Fruit fly (Drosophila melanogaster) whole organism, embryonic: ENCODE data around the gene Scgbeta.

Experiments
- Ada2b ChIP-seq: fragments of 200-800 bp; sonication (Bioruptor generic); IDR thresholded peaks from 2 replicates; pipeline ENCODE4 v1.3.6; 2022; ENCODE audit warnings: missing biosample characterization, missing genetic modification characterization
- Atf-2 ChIP-seq: fragments of 200-800 bp; sonication (Bioruptor generic); optimal IDR thresholded peaks from 2 replicates; lab custom pipeline; 2016; ENCODE audit warnings: missing biosample characterization, missing genetic modification characterization
- B-H2 ChIP-seq: fragments of 200-800 bp; sonication (Bioruptor generic); optimal IDR thresholded peaks from 2 replicates; lab custom pipeline; 2018; ENCODE audit warnings: missing biosample characterization, mild to moderate bottlenecking, missing genetic modification characterization
- BEAF-32 ChIP-seq: fragments of 200-800 bp; sonication (Bioruptor generic); optimal IDR thresholded peaks from 3 replicates; lab custom pipeline; 2017; ENCODE audit warnings: missing biosample characterization, missing genetic modification characterization, mild to moderate bottlenecking, moderate library complexity, missing genetic modification reagents
- C15 ChIP-seq: fragments of 200-800 bp; sonication (Bioruptor generic); IDR thresholded peaks from 3 replicates; pipeline ENCODE4 v1.3.6; 2022; ENCODE audit warnings: missing biosample characterization, missing genetic modification characterization
- CG10147 ChIP-seq: fragments of 200-800 bp; sonication (Bioruptor generic); optimal IDR thresholded peaks from 2 replicates; lab custom pipeline; 2019; ENCODE audit warnings: missing biosample characterization, mild to moderate bottlenecking, missing genetic modification characterization, moderate library complexity
- CG10543 ChIP-seq: fragments of 200-800 bp; sonication (Bioruptor generic); optimal IDR thresholded peaks from 3 replicates; lab custom pipeline; 2017; ENCODE audit warnings: missing biosample characterization, mild to moderate bottlenecking, missing genetic modification characterization, moderate library complexity
- CG11723 ChIP-seq: fragments of 200-800 bp; sonication (Bioruptor generic); optimal IDR thresholded peaks from 2 replicates; lab custom pipeline; 2017; ENCODE audit warnings: missing biosample characterization, mild to moderate bottlenecking, missing genetic modification characterization
- CG14860 ChIP-seq: fragments of 200-800 bp; sonication (Bioruptor generic); IDR thresholded peaks from 3 replicates; pipeline ENCODE4 v1.3.6; 2022; ENCODE audit warnings: missing biosample characterization, missing genetic modification characterization; ENCODE audit not compliant: partially characterized antibody
- CG17328 ChIP-seq: fragments of 200-800 bp; sonication (Bioruptor generic); IDR thresholded peaks from 2 replicates; pipeline ENCODE4 v1.3.6; 2022; ENCODE audit warnings: missing biosample characterization, missing genetic modification characterization
- CG32767 ChIP-seq: fragments of 200-800 bp; sonication (Bioruptor generic); IDR thresholded peaks from 2 replicates; pipeline ENCODE4 v1.3.6; 2022; ENCODE audit warnings: missing biosample characterization, missing genetic modification characterization
- CG3281 ChIP-seq: fragments of 200-800 bp; sonication (Bioruptor generic); optimal IDR thresholded peaks from 3 replicates; lab custom pipeline; 2017; ENCODE audit warnings: missing biosample characterization, mild to moderate bottlenecking, missing genetic modification characterization
- CG4328 ChIP-seq: fragments of 200-800 bp; sonication (Bioruptor generic); optimal IDR thresholded peaks from 3 replicates; lab custom pipeline; 2017; ENCODE audit warnings: missing biosample characterization, missing genetic modification reagents, missing genetic modification characterization
- CG6175 ChIP-seq: fragments of 200-800 bp; sonication (Bioruptor generic); IDR thresholded peaks from 3 replicates; pipeline ENCODE4 v1.3.6; 2022; ENCODE audit warnings: missing biosample characterization, missing genetic modification characterization
- CG6813 ChIP-seq: fragments of 200-800 bp; sonication (Bioruptor generic); optimal IDR thresholded peaks from 2 replicates; lab custom pipeline; 2017; ENCODE audit warnings: missing biosample characterization, missing genetic modification characterization, mild to moderate bottlenecking, moderate library complexity, missing genetic modification reagents
- CG7271 ChIP-seq: fragments of 200-800 bp; sonication (Bioruptor generic); optimal IDR thresholded peaks from 2 replicates; lab custom pipeline; 2018; ENCODE audit warnings: missing biosample characterization, mild to moderate bottlenecking, missing genetic modification characterization, moderate library complexity
- CG7786 ChIP-seq: fragments of 200-800 bp; sonication (Bioruptor generic); optimal IDR thresholded peaks from 2 replicates; lab custom pipeline; 2016; ENCODE audit warnings: missing biosample characterization, missing genetic modification characterization
- Chrac-16 ChIP-seq: fragments of 200-800 bp; sonication (Bioruptor generic); optimal IDR thresholded peaks from 3 replicates; lab custom pipeline; 2016; ENCODE audit warnings: missing biosample characterization, missing genetic modification characterization
- D19A ChIP-seq: fragments of 200-800 bp; optimal IDR thresholded peaks from 3 replicates; lab custom pipeline; 2019; ENCODE audit warnings: missing biosample characterization, mild to moderate bottlenecking, missing genetic modification characterization, moderate library complexity
- Dll ChIP-seq: fragments of 200-800 bp; sonication (Bioruptor generic); IDR thresholded peaks from 4 replicates; pipeline ENCODE4 v1.3.6; 2022; ENCODE audit warnings: missing biosample characterization, missing genetic modification characterization; ENCODE audit not compliant: partially characterized antibody
- Doc2 ChIP-seq: fragments of 200-800 bp; sonication (Bioruptor generic); IDR thresholded peaks from 2 replicates; pipeline ENCODE4 v1.3.6; 2022; ENCODE audit warnings: missing biosample characterization, missing genetic modification characterization
- Fer3 ChIP-seq: fragments of 200-800 bp; sonication (Bioruptor generic); optimal IDR thresholded peaks from 2 replicates; lab custom pipeline; 2018; ENCODE audit warnings: missing biosample characterization, mild to moderate bottlenecking, missing genetic modification characterization, moderate library complexity
- Hr78 ChIP-seq, 2 experiments: fragments of 200-800 bp in 1 of 2; fragments of >200 bp in 1 of 2; sonication (Bioruptor generic) in 1 of 2; optimal IDR thresholded peaks; 2 replicates each; lab custom pipeline; 2017 to 2019; ENCODE audit warnings: missing biosample characterization in 2 of 2, missing genetic modification characterization in 2 of 2, mild to moderate bottlenecking in 1 of 2, moderate library complexity in 1 of 2
- MBD-R2 ChIP-seq: fragments of 200-800 bp; sonication (Bioruptor generic); IDR thresholded peaks from 2 replicates; pipeline ENCODE4 v1.3.6; 2022; ENCODE audit warnings: missing biosample characterization, missing genetic modification characterization
- MTF-1 ChIP-seq: fragments of 200-800 bp; sonication (Bioruptor generic); optimal IDR thresholded peaks from 2 replicates; lab custom pipeline; 2018; ENCODE audit warnings: missing biosample characterization, mild to moderate bottlenecking, missing genetic modification characterization, borderline replicate concordance
- Mad ChIP-seq: fragments of 200-800 bp; sonication (Bioruptor generic); optimal IDR thresholded peaks from 2 replicates; lab custom pipeline; 2016; ENCODE audit warnings: missing biosample characterization, missing genetic modification characterization
- NC2β ChIP-seq: fragments of 200-800 bp; sonication (Bioruptor generic); optimal IDR thresholded peaks from 2 replicates; lab custom pipeline; 2016; ENCODE audit warnings: missing biosample characterization, missing genetic modification characterization
- NK7.1 ChIP-seq: fragments of 200-800 bp; sonication (Bioruptor generic); optimal IDR thresholded peaks from 3 replicates; lab custom pipeline; 2016; ENCODE audit warnings: missing biosample characterization, missing genetic modification characterization
- Optix ChIP-seq: fragments of 200-800 bp; sonication (Bioruptor generic); IDR thresholded peaks from 3 replicates; pipeline ENCODE4 v1.3.6; 2022; ENCODE audit warnings: missing biosample characterization, missing genetic modification characterization
- Rfx ChIP-seq: fragments of 200-800 bp; sonication (Bioruptor generic); IDR thresholded peaks from 2 replicates; pipeline ENCODE4 v1.3.6; 2022; ENCODE audit warnings: missing biosample characterization, missing genetic modification characterization
- Xrp1 ChIP-seq: fragments of 200-800 bp; sonication (Bioruptor generic); IDR thresholded peaks from 2 replicates; pipeline ENCODE4 v1.3.6; 2022; ENCODE audit warnings: missing biosample characterization, missing genetic modification characterization
- amos ChIP-seq: fragments of 200-800 bp; sonication (Bioruptor generic); IDR thresholded peaks from 2 replicates; pipeline ENCODE4 v1.3.6; 2022; ENCODE audit warnings: missing biosample characterization, missing genetic modification characterization; ENCODE audit not compliant: partially characterized antibody
- caup ChIP-seq: fragments of 200-800 bp; sonication (Bioruptor generic); optimal IDR thresholded peaks from 3 replicates; lab custom pipeline; 2017; ENCODE audit warnings: missing biosample characterization, mild to moderate bottlenecking, missing genetic modification characterization, moderate library complexity; ENCODE audit not compliant: severe bottlenecking
- crp ChIP-seq, 2 experiments: fragments of 200-800 bp; sonication (Bioruptor generic); optimal IDR thresholded peaks; 2 replicates in 1 of 2; 3 replicates in 1 of 2; lab custom pipeline; 2017; ENCODE audit warnings: missing biosample characterization in 2 of 2, missing genetic modification characterization in 2 of 2, mild to moderate bottlenecking in 1 of 2, moderate library complexity in 1 of 2
- dmrt99B ChIP-seq: fragments of 200-800 bp; sonication (Bioruptor generic); optimal IDR thresholded peaks from 2 replicates; lab custom pipeline; 2018; ENCODE audit warnings: missing biosample characterization, mild to moderate bottlenecking, missing genetic modification characterization, moderate library complexity
- eve ChIP-seq, 2 experiments: fragments of >200 bp; optimal IDR thresholded peaks; 2 replicates each; lab custom pipeline; 2017; ENCODE audit warnings: missing biosample characterization in 2 of 2, missing genetic modification characterization in 2 of 2
- gsb ChIP-seq: fragments of 200-800 bp; sonication (Bioruptor generic); IDR thresholded peaks from 2 replicates; pipeline ENCODE4 v1.3.6; 2022; ENCODE audit warnings: missing biosample characterization, missing genetic modification characterization
- hbn ChIP-seq: fragments of 200-800 bp; sonication (Bioruptor generic); IDR thresholded peaks from 2 replicates; pipeline ENCODE4 v1.3.6; 2022; ENCODE audit warnings: missing biosample characterization, missing genetic modification characterization; ENCODE audit not compliant: partially characterized antibody
- mirr ChIP-seq: fragments of 200-800 bp; sonication (Bioruptor generic); optimal IDR thresholded peaks from 3 replicates; lab custom pipeline; 2018; ENCODE audit warnings: missing biosample characterization, mild to moderate bottlenecking, missing genetic modification characterization
- nerfin-1 ChIP-seq: fragments of 200-800 bp; sonication (Bioruptor generic); optimal IDR thresholded peaks from 3 replicates; lab custom pipeline; 2019; ENCODE audit warnings: missing biosample characterization, mild to moderate bottlenecking, missing genetic modification characterization, moderate library complexity
- peb ChIP-seq: fragments of 200-800 bp; sonication (Bioruptor generic); IDR thresholded peaks from 2 replicates; pipeline ENCODE4 v1.3.6; 2022; ENCODE audit warnings: missing biosample characterization, missing genetic modification characterization
- pita ChIP-seq: fragments of 200-800 bp; sonication (Bioruptor generic); optimal IDR thresholded peaks from 2 replicates; lab custom pipeline; 2017; ENCODE audit warnings: missing biosample characterization, mild to moderate bottlenecking, missing genetic modification characterization
- pnt ChIP-seq: fragments of 200-800 bp; sonication (Bioruptor generic); optimal IDR thresholded peaks from 3 replicates; lab custom pipeline; 2016; ENCODE audit warnings: missing biosample characterization, missing genetic modification characterization
- pzg ChIP-seq: fragments of 200-800 bp; sonication (Bioruptor generic); optimal IDR thresholded peaks from 3 replicates; lab custom pipeline; 2018; ENCODE audit warnings: missing biosample characterization, mild to moderate bottlenecking, missing genetic modification characterization, moderate library complexity
- sc ChIP-seq, 3 experiments: fragments of >200 bp in 2 of 3; fragments of 200-800 bp in 1 of 3; sonication (Bioruptor generic) in 1 of 3; optimal IDR thresholded peaks; 2 replicates in 2 of 3; 3 replicates in 1 of 3; lab custom pipeline; 2017; ENCODE audit warnings: mild to moderate bottlenecking in 1 of 3, missing biosample characterization in 1 of 3, missing genetic modification characterization in 1 of 3, missing genetic modification reagents in 1 of 3
- sima ChIP-seq: fragments of 200-800 bp; sonication (Bioruptor generic); optimal IDR thresholded peaks from 2 replicates; lab custom pipeline; 2016; ENCODE audit warnings: missing biosample characterization, missing genetic modification characterization
- tio ChIP-seq: fragments of 200-800 bp; sonication (Bioruptor generic); optimal IDR thresholded peaks from 2 replicates; lab custom pipeline; 2017; ENCODE audit warnings: missing biosample characterization, missing genetic modification characterization, inconsistent platforms

The Scgbeta gene

dm6 chr3R:12442601-12443533, 20.6 kb upstream of the Scgbeta start (continued):
- TF ChIP-seq caup (GFP tag; lab: Kevin White, UChicago) (no peak), Dll (GFP tag; lab: Robert Waterston, UW) (no peak), CG6813 (GFP tag; lab: Kevin White, UChicago) (peak; percentile 6), CG7271 (tag; lab: Kevin White, UChicago) (no peak), CG7786 (GFP tag; lab: Kevin White, UChicago) (no peak), CG4328 (GFP tag; lab: Kevin White, UChicago) (no peak), CG11723 (GFP tag; lab: Kevin White, UChicago) (no peak), CG14860 (no peak), eve (GFP tag; optimal IDR thresholded peaks at IDR 0.05; lab: Kevin White, UChicago) (no peak), sc (optimal IDR thresholded peaks at IDR 0.05; lab: Kevin White, UChicago) (no peak), sc (GFP tag; optimal IDR thresholded peaks at IDR 0.05; lab: Kevin White, UChicago) (no peak), CG10543 (no peak), Xrp1 (GFP tag; lab: Robert Waterston, UW) (peak; percentile 30; the same call in 1 of the 2 replicates), dmrt99B (peak; percentile 39), NK7.1 (GFP tag; lab: Kevin White, UChicago) (no peak), B-H2 (no peak), nerfin-1 (tag; lab: Kevin White, UChicago) (no peak), Rfx (GFP tag; lab: Robert Waterston, UW) (peak; percentile 44), D19A (tag; lab: Kevin White, UChicago) (no peak), CG17328 (GFP tag; lab: Robert Waterston, UW) (no peak), Hr78 (GFP tag; optimal IDR thresholded peaks at IDR 0.05; lab: Kevin White, UChicago) (peak in 1 of 2 experiments; percentile 21), Ada2b (no peak), gsb (GFP tag; lab: Robert Waterston, UW) (no peak), NC2β (GFP tag; lab: Kevin White, UChicago) (no peak), hbn (GFP tag; lab: Robert Waterston, UW) (no peak), CG10147 (GFP tag; lab: Kevin White, UChicago) (no peak), CG3281 (peak; percentile 61), Optix (GFP tag; lab: Robert Waterston, UW) (no peak), CG6175 (GFP tag; lab: Robert Waterston, UW) (no peak), MBD-R2 (no peak), MTF-1 (GFP tag; lab: Kevin White, UChicago) (no peak), Atf-2 (GFP tag; lab: Kevin White, UChicago) (no peak), Doc2 (GFP tag; lab: Robert Waterston, UW) (no peak), tio (GFP tag; lab: Kevin White, UChicago) (no peak), Chrac-16 (no peak), pzg (GFP tag; lab: Kevin White, UChicago) (no peak), crp (GFP tag; optimal IDR thresholded peaks at IDR 0.05; lab: Kevin White, UChicago) (no peak), BEAF-32 (GFP tag; lab: Kevin White, UChicago) (no peak), pnt (GFP tag; lab: Kevin White, UChicago) (no peak), mirr (GFP tag; lab: Kevin White, UChicago) (no peak), Mad (no peak), CG32767 (GFP tag; lab: Robert Waterston, UW) (no peak), sima (no peak), pita (GFP tag; lab: Kevin White, UChicago) (no peak), C15 (GFP tag; lab: Robert Waterston, UW) (no peak), peb (no peak), amos (GFP tag; lab: Robert Waterston, UW) (no peak), Fer3 (tag; lab: Kevin White, UChicago) (peak; percentile 35)
